Fruit fly (Drosophila melanogaster): Measurements from ENCODE around the gene Scsalpha1.

Scsalpha1 gene

DNA sequence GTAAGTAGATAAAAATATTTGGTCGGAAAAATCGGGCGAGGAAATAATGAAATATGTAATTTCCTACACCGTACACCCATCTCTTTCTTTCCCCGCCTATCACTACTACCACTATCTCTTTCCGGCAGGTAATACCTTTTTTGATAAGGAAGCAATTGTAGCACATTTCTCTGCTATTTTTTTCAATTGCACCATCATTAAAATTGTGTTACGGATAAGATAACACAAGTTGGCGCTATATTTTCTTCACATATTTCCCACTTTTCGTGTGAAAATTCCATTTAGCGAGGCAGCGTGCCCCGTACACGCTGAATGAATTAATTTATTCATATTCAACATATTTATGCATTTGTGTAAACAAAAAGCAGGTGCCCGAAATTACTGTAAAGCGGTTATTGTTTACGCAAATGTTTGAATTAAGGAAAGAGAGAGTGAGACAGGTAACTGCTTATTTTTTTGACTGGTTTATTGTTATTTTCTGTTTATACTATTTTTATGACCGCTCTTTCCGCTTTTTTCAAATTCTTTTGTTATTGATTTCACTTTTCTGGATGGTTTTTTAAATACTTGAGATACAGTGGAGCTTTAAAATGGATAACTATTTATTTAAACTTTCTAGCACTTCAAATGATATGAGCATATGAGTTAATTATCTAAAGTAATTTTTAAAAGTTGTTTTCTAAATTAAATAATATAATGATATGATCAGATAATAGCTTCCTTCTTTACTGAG is 27.5 kb upstream of the Scsalpha1 start (continued):
- TF ChIP-seq Mrtf (GFP tag; IDR thresholded peaks at IDR 0.05): peak; percentile 27; the same call in 1 of the 3 replicates
- no peak for TF ChIP-seq CG18011 (GFP tag; optimal IDR thresholded peaks at IDR 0.05)
- TF ChIP-seq CG6654 (GFP tag; optimal IDR thresholded peaks at IDR 0.05): no peak
- TF ChIP-seq CG1602 (GFP tag; optimal IDR thresholded peaks at IDR 0.05): peak; percentile 12
- TF ChIP-seq sd (tag; optimal IDR thresholded peaks at IDR 0.05): peak; percentile 43
- TF ChIP-seq Awh (GFP tag; IDR thresholded peaks at IDR 0.05): peak; percentile 46; the same call in 1 of the 2 replicates
- TF ChIP-seq dpn (GFP tag; optimal IDR thresholded peaks at IDR 0.05): peak in 1 of 2 experiments; percentile 38
- TF ChIP-seq Blimp-1 (GFP tag; optimal IDR thresholded peaks at IDR 0.05): peak; percentile 69
- peak; percentile 41 for TF ChIP-seq CG9817 (tag; optimal IDR thresholded peaks at IDR 0.05)
- TF ChIP-seq dimm (GFP tag; IDR thresholded peaks at IDR 0.05): peak; percentile 42; the same call in 1 of the 2 replicates
- TF ChIP-seq Pdp1 (GFP tag; optimal IDR thresholded peaks at IDR 0.05): peak in 1 of 2 experiments; percentile 8
- peak in 1 of 2 experiments; percentile 76 for TF ChIP-seq bsh (GFP tag; optimal IDR thresholded peaks at IDR 0.05)
- TF ChIP-seq nerfin-1 (tag; optimal IDR thresholded peaks at IDR 0.05): no peak
- TF ChIP-seq gem (tag; optimal IDR thresholded peaks at IDR 0.05): peak; percentile 82
- TF ChIP-seq CG9727 (GFP tag; optimal IDR thresholded peaks at IDR 0.05): peak; percentile 24
- TF ChIP-seq Taf1 (GFP tag; IDR thresholded peaks at IDR 0.05): peak; percentile 31; the same call in 1 of the 2 replicates
- peak; percentile 44; the same call in 1 of the 2 replicates for TF ChIP-seq sob (GFP tag; IDR thresholded peaks at IDR 0.05)
- peak; percentile 58; the same call in 1 of the 2 replicates for TF ChIP-seq CG6689 (GFP tag; IDR thresholded peaks at IDR 0.05)
- TF ChIP-seq dmrt11E (tag; optimal IDR thresholded peaks at IDR 0.05): peak; percentile 37
- TF ChIP-seq dysf (GFP tag; IDR thresholded peaks at IDR 0.05): peak; percentile 59; the same call in 2 of the 3 replicates
- TF ChIP-seq CG1233 (GFP tag; optimal IDR thresholded peaks at IDR 0.05): peak; percentile 34
- TF ChIP-seq az2 (GFP tag; optimal IDR thresholded peaks at IDR 0.05): peak; percentile 40
- TF ChIP-seq CG2678 (tag; optimal IDR thresholded peaks at IDR 0.05): peak; percentile 71
- TF ChIP-seq CG32772 (GFP tag; IDR thresholded peaks at IDR 0.05): peak; percentile 45
- TF ChIP-seq E2f1 (GFP tag; IDR thresholded peaks at IDR 0.05): peak; percentile 57
- peak; percentile 56 for TF ChIP-seq PHDP (tag; optimal IDR thresholded peaks at IDR 0.05)
- TF ChIP-seq Dek (tag; optimal IDR thresholded peaks at IDR 0.05): peak; percentile 3
- 0 out of 3 replicates have a peak, but pooled peaks have one; percentile 36 for TF ChIP-seq so (GFP tag; IDR thresholded peaks at IDR 0.05)
- TF ChIP-seq CG9932 (GFP tag; IDR thresholded peaks at IDR 0.05): peak; percentile 60
- peak; percentile 25 for TF ChIP-seq Vsx1 (GFP tag; optimal IDR thresholded peaks at IDR 0.05)
- TF ChIP-seq CG7839 (tag; optimal IDR thresholded peaks at IDR 0.05): peak; percentile 78
- TF ChIP-seq hkb (optimal IDR thresholded peaks at IDR 0.05): no peak
- TF ChIP-seq hkb (GFP tag; IDR thresholded peaks at IDR 0.05): peak; percentile 63
- TF ChIP-seq nmo (GFP tag; optimal IDR thresholded peaks at IDR 0.05): peak; percentile 62
- peak; percentile 42; the same call in 1 of the 3 replicates for TF ChIP-seq Dbx (GFP tag; IDR thresholded peaks at IDR 0.05)
- peak; percentile 54 for TF ChIP-seq CG15601 (tag; optimal IDR thresholded peaks at IDR 0.05)
- no peak for TF ChIP-seq Adf1 (GFP tag; IDR thresholded peaks at IDR 0.05)
- peak; percentile 94 for TF ChIP-seq grau (tag; optimal IDR thresholded peaks at IDR 0.05)
- peak; percentile 62; the same call in 1 of the 2 replicates for TF ChIP-seq HLH3B (GFP tag; IDR thresholded peaks at IDR 0.05)
- no peak for TF ChIP-seq Tbp (GFP tag; optimal IDR thresholded peaks at IDR 0.05)
- TF ChIP-seq CG2199 (GFP tag; IDR thresholded peaks at IDR 0.05): peak; percentile 90; the same call in 2 of the 3 replicates
- no peak for TF ChIP-seq sc (optimal IDR thresholded peaks at IDR 0.05)
- TF ChIP-seq sc (GFP tag; optimal IDR thresholded peaks at IDR 0.05): no peak
- TF ChIP-seq ind (GFP tag; optimal IDR thresholded peaks at IDR 0.05): peak; percentile 19
- peak; percentile 18 for TF ChIP-seq Hr3 (GFP tag; optimal IDR thresholded peaks at IDR 0.05)
- peak; percentile 77 for TF ChIP-seq exex (tag; optimal IDR thresholded peaks at IDR 0.05)
- TF ChIP-seq CG16815 (GFP tag; optimal IDR thresholded peaks at IDR 0.05): no peak
- no peak for TF ChIP-seq tx (GFP tag; optimal IDR thresholded peaks at IDR 0.05)
- 0 out of 2 replicates have a peak, but pooled peaks have one; percentile 22 for TF ChIP-seq ssp (GFP tag; IDR thresholded peaks at IDR 0.05)

Data from whole organism, embryonic.